Worm (Caenorhabditis elegans): Measurements from ENCODE around the gene F55E10.2.

DNA sequence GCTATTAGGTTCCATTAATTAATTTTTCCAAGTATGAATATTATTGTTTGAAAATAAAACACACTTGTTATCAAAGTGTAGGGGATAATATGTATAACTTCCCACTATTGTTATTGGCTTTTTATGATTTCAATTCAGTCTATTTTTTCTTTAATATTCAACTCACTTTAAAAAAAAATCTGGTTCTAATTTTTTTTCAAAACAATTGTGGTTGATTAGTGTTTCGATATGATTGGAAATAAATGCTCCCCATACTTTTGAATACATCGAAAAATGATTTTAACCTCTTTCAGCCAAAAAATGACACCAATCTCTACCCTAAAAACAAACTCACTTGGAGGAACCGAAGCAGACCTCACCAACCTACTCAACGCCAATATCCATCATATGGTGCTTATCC lies at the start of gene F55E10.2:
- TF ChIP-seq ceh-63 (GFP tag; optimal IDR thresholded peaks at IDR 0.05) (no peak), ama-1 (optimal IDR thresholded peaks at IDR 0.05) (no peak), grh-1 (GFP tag; IDR thresholded peaks at IDR 0.05) (no peak), mep-1 (tag; optimal IDR thresholded peaks at IDR 0.05) (no peak), sox-4 (tag; optimal IDR thresholded peaks at IDR 0.05) (no peak), blmp-1 (tag; optimal IDR thresholded peaks at IDR 0.05) (no peak), nhr-12 (tag; optimal IDR thresholded peaks at IDR 0.05) (no peak), elt-2 (tag; optimal IDR thresholded peaks at IDR 0.05) (no peak), fos-1 (tag; optimal IDR thresholded peaks at IDR 0.05) (no peak), unc-62 (GFP tag; optimal IDR thresholded peaks at IDR 0.05) (no peak), nhr-20 (tag; optimal IDR thresholded peaks at IDR 0.05) (no peak), zip-4 (GFP tag; optimal IDR thresholded peaks at IDR 0.05) (no peak), aly-2 (tag; optimal IDR thresholded peaks at IDR 0.05) (no peak)

Measured in whole organism, L1 larva.